Worm (Caenorhabditis elegans) whole organism, L4/young adult: Measurements from ENCODE around the gene cbd-1.
"Not testable (repeated sequence)": the region's sequence is repeated elsewhere in the genome, so short reads cannot be mapped to it uniquely, and the experiment has no call there.

Experiments used
- W03F9.2 ChIP-seq: fragments of 150-350 bp; optimal IDR thresholded peaks from 2 replicates; lab custom pipeline; 2014; ENCODE audit warnings: missing biosample characterization, missing genetic modification characterization
- dao-5 ChIP-seq: sonication (generic microtip); optimal IDR thresholded peaks from 2 replicates; lab custom pipeline; 2016; ENCODE audit warnings: missing genotype, missing genetic modification characterization, moderate library complexity, missing compliant biosample characterization
- him-1 ChIP-seq: sonication (generic microtip); optimal IDR thresholded peaks from 2 replicates; lab custom pipeline; 2016; ENCODE audit warnings: missing genotype, missing genetic modification reagents, missing genetic modification characterization, missing compliant biosample characterization

cbd-1 gene

ce11 chrIV:11372366-11372997 is at the start of gene cbd-1:
Gene cbd-1 (plus strand): TSS chrIV:11372991.
- TF ChIP-seq W03F9.2 (tag; lab: Kevin White, UChicago) (no peak), him-1 (no peak), dao-5 (tag; lab: Kevin White, UChicago) (no peak)

- TF ChIP-seq W03F9.2 (tag; lab: Kevin White, UChicago) = no peak
- TF ChIP-seq him-1 = no peak
- TF ChIP-seq dao-5 (tag; lab: Kevin White, UChicago) = no peak
Measured at ce11 chrIV:11323666-11324065, 49.1 kb upstream of the cbd-1 start.

ce11 chrIV:11324741-11325140 is 48.0 kb upstream of the cbd-1 start, which contains the start of gene his-48:
Gene his-48 (plus strand): TSS chrIV:11324745.
- TF ChIP-seq W03F9.2 (tag; lab: Kevin White, UChicago); dao-5 (tag; lab: Kevin White, UChicago); him-1: not testable (repeated sequence)

- TF ChIP-seq W03F9.2 (tag; lab: Kevin White, UChicago) (no peak), him-1 (no peak), dao-5 (tag; lab: Kevin White, UChicago) (no peak)
Measured at ce11 chrIV:11326939-11327565, 45.7 kb upstream of the cbd-1 start, which contains the start of gene B0035.21. Gene B0035.21 (plus strand): TSS chrIV:11327260.

- TF ChIP-seq dao-5 (tag; lab: Kevin White, UChicago) (no peak), W03F9.2 (tag; lab: Kevin White, UChicago) (no peak), him-1 (no peak)
Measured at ce11 chrIV:11329269-11329668, 43.5 kb upstream of the cbd-1 start, which contains the start of gene leo-1. Gene leo-1 (minus strand): TSS chrIV:11329369.

- TF ChIP-seq him-1 (no peak), dao-5 (tag; lab: Kevin White, UChicago) (no peak), W03F9.2 (tag; lab: Kevin White, UChicago) (no peak)
Measured at ce11 chrIV:11332751-11333150, 40.0 kb upstream of the cbd-1 start, which contains the start of gene sart-3. Gene sart-3 (minus strand): TSS chrIV:11332969.

- TF ChIP-seq dao-5 (tag; lab: Kevin White, UChicago) = no peak
- TF ChIP-seq him-1 = no peak
- no peak for TF ChIP-seq W03F9.2 (tag; lab: Kevin White, UChicago)
Measured at ce11 chrIV:11336180-11336579, 36.6 kb upstream of the cbd-1 start.

- TF ChIP-seq him-1 (no peak), W03F9.2 (tag; lab: Kevin White, UChicago) (peak; percentile 51)
Measured at ce11 chrIV:11337021-11337420, 35.8 kb upstream of the cbd-1 start, which contains the start of gene F54E12.2. Gene F54E12.2 (minus strand): TSS chrIV:11337184.

ce11 chrIV:11340735-11341443 is 31.9 kb upstream of the cbd-1 start:
- no peak for TF ChIP-seq dao-5 (tag; lab: Kevin White, UChicago)
- no peak for TF ChIP-seq W03F9.2 (tag; lab: Kevin White, UChicago)
- no peak for TF ChIP-seq him-1

ce11 chrIV:11344288-11344687 is 28.5 kb upstream of the cbd-1 start:
- TF ChIP-seq him-1 (no peak), W03F9.2 (tag; lab: Kevin White, UChicago) (no peak), dao-5 (tag; lab: Kevin White, UChicago) (no peak)

- TF ChIP-seq dao-5 (tag; lab: Kevin White, UChicago) (no peak), W03F9.2 (tag; lab: Kevin White, UChicago) (no peak), him-1 (no peak)
Measured at ce11 chrIV:11347275-11347674, 25.5 kb upstream of the cbd-1 start.

ce11 chrIV:11348822-11349221 is 24.0 kb upstream of the cbd-1 start:
- TF ChIP-seq dao-5 (tag; lab: Kevin White, UChicago) (no peak), W03F9.2 (tag; lab: Kevin White, UChicago) (no peak), him-1 (no peak)

- TF ChIP-seq him-1 (peak; percentile 46), dao-5 (tag; lab: Kevin White, UChicago) (no peak), W03F9.2 (tag; lab: Kevin White, UChicago) (no peak)
Measured at ce11 chrIV:11349747-11350146, 23.0 kb upstream of the cbd-1 start.

- no peak for TF ChIP-seq W03F9.2 (tag; lab: Kevin White, UChicago)
- no peak for TF ChIP-seq dao-5 (tag; lab: Kevin White, UChicago)
- TF ChIP-seq him-1 = no peak
Measured at ce11 chrIV:11350809-11351208, 22.0 kb upstream of the cbd-1 start.
